Fruit fly (Drosophila melanogaster): Measurements from ENCODE around the gene prc.

Gene prc

DNA sequence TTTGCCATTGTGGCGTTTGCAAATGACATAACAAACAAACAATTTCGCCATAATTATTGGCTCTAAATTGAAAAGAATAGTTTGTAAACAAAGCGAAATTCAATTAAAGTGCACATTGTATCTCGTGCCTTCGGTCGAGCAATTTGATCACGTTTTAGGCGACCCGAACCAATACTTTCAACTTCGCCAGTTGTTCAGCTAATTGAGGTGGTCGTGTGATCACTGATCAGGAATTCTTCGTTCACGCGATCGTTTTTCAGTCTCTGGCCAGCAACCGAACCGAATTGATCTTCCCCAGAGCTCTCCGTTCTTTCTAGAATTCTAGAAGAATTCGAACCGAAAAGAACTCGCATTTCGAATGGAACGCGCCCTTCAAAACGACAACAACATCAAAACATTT lies 38.2 kb upstream of the prc start (continued):
- TF ChIP-seq oc (tag; optimal IDR thresholded peaks at IDR 0.05) (no peak), gcm (GFP tag; optimal IDR thresholded peaks at IDR 0.05) (no peak), CG9215 (GFP tag; IDR thresholded peaks at IDR 0.05) (no peak), disco-r (GFP tag; optimal IDR thresholded peaks at IDR 0.05) (no peak), CG9932 (GFP tag; IDR thresholded peaks at IDR 0.05) (no peak), sd (tag; optimal IDR thresholded peaks at IDR 0.05) (peak; percentile 35), hb (GFP tag; IDR thresholded peaks at IDR 0.05; ENCODE audit: partially characterized antibody) (no peak), CG33557 (GFP tag; optimal IDR thresholded peaks at IDR 0.05) (no peak), CG15514 (GFP tag; optimal IDR thresholded peaks at IDR 0.05) (no peak), Deaf1 (tag; optimal IDR thresholded peaks at IDR 0.05) (peak; percentile 74), Doc2 (GFP tag; IDR thresholded peaks at IDR 0.05) (no peak), CG6689 (GFP tag; IDR thresholded peaks at IDR 0.05) (no peak)

DNA sequence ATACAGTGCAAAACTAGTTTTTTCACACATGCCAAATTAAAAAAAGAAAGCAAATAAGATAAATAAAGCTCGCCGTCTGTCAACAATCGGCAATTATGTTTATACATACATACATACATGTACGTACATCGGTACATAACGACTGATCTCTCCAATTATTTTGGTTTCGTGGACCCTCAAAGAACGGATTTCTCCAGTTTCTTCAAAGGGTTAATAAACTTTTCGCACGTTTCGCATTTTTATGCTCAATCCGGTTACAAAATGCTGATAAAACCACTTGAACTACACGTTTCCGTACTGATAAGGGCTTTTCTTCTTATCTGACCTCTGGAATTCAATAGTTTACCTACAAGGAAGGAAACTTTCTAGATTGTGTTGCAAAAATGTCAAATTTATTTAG lies 37.5 kb upstream of the prc start:
- TF ChIP-seq Hmx (GFP tag; optimal IDR thresholded peaks at IDR 0.05) (no peak), sd (tag; optimal IDR thresholded peaks at IDR 0.05) (peak; percentile 35), cwo (GFP tag; optimal IDR thresholded peaks at IDR 0.05) (peak; percentile 56), E2f1 (GFP tag; IDR thresholded peaks at IDR 0.05) (no peak), pita (GFP tag; optimal IDR thresholded peaks at IDR 0.05) (no peak)

DNA sequence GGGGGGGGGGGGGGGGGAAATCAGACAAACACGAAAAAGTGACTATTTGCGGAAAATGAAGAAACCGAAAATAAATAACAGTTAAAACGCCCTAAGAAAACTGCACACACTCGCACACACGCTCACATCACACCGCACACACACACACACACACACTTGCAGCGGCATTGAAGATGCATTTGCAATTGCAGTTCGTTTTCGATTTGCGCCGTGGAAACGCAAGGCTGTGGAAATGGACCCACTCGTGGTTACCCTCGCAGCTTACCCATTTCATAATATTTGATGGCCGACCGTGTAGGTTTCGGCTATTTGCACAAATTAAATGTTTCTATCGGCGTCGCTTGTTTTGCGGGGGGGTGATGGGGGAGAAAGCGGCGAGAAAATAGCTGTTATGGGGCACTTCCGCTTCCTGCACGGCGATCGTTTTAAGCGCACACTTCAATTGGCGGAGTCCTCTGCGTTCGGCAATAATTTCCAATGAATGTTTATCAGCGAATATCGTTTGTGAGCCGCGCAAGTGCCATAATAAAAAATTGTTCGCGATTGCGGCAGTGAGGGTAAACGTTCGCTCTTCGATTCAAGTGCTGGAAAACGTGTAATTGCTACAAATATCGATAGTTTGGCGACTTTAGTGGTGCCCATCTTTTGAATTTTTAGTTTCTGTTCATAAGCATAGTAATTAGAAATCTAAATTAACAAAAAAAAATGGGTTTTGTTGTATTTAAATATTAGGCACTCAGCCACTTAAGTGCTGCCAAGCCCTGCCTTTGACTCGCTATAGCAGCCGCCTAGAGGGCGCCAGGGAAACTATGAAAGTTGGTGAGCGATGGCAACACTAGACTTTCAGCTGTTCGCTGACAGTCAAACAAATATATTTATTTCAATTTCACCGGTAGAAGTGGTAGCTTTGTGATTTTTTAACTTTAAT lies 36.7 kb upstream of the prc start, which contains the start of the genes Pop2 and CG6928:
Gene Pop2 (minus strand): TSS at position 595 of the 928 bp plus-strand sequence.
Gene CG6928 (plus strand): TSS at position 835 of the 928 bp plus-strand sequence.
- TF ChIP-seq CG2712 (tag; optimal IDR thresholded peaks at IDR 0.05) (peak; percentile 77), tap (tag; optimal IDR thresholded peaks at IDR 0.05) (no peak), CG7271 (tag; optimal IDR thresholded peaks at IDR 0.05) (peak; percentile 31), CG17361 (GFP tag; IDR thresholded peaks at IDR 0.05) (peak; percentile 67), fu2 (GFP tag; optimal IDR thresholded peaks at IDR 0.05) (peak; percentile 83), CG15601 (tag; optimal IDR thresholded peaks at IDR 0.05) (peak; percentile 73), CG10431 (GFP tag; optimal IDR thresholded peaks at IDR 0.05) (no peak), NFAT (GFP tag; IDR thresholded peaks at IDR 0.05) (peak; percentile 82; the same call in 1 of the 2 replicates), Hr51 (GFP tag; optimal IDR thresholded peaks at IDR 0.05) (peak in 1 of 2 experiments; percentile 88), lilli (GFP tag; optimal IDR thresholded peaks at IDR 0.05) (peak; percentile 87), croc (GFP tag; conservative IDR thresholded peaks at IDR 0.05) (peak; percentile 49; the same call in 2 of the 3 replicates), H2.0 (GFP tag; IDR thresholded peaks at IDR 0.05) (peak; percentile 60), CG30403 (GFP tag; optimal IDR thresholded peaks at IDR 0.05) (peak; percentile 86), tup (GFP tag; optimal IDR thresholded peaks at IDR 0.05) (peak; percentile 55), CG1602 (GFP tag; optimal IDR thresholded peaks at IDR 0.05) (peak; percentile 81), ara (GFP tag; IDR thresholded peaks at IDR 0.05) (peak; percentile 54; the same call in 1 of the 2 replicates), aop (GFP tag; IDR thresholded peaks at IDR 0.05) (no peak), CG4328 (GFP tag; optimal IDR thresholded peaks at IDR 0.05) (peak; percentile 12), Vsx1 (GFP tag; optimal IDR thresholded peaks at IDR 0.05) (peak; percentile 38), CG30020 (tag; optimal IDR thresholded peaks at IDR 0.05) (peak; percentile 42), D19A (tag; optimal IDR thresholded peaks at IDR 0.05) (no peak), zfh1 (GFP tag; IDR thresholded peaks at IDR 0.05) (peak; percentile 73; the same call in 2 of the 3 replicates), org-1 (GFP tag; optimal IDR thresholded peaks at IDR 0.05) (no peak), CG11723 (GFP tag; optimal IDR thresholded peaks at IDR 0.05) (peak; percentile 40), danr (GFP tag; IDR thresholded peaks at IDR 0.05) (0 out of 2 replicates have a peak, but pooled peaks have one; percentile 29), dysf (GFP tag; IDR thresholded peaks at IDR 0.05) (peak; percentile 71), E2f2 (GFP tag; IDR thresholded peaks at IDR 0.05) (peak; percentile 79), ttk (GFP tag; IDR thresholded peaks at IDR 0.05) (peak; percentile 14; the same call in 1 of the 2 replicates), sqz (GFP tag; optimal IDR thresholded peaks at IDR 0.05) (no peak), mirr (GFP tag; optimal IDR thresholded peaks at IDR 0.05) (no peak)

Data from whole organism, embryonic.